Fruit fly (Drosophila melanogaster): ENCODE results near the gene Hr4.

The Hr4 gene

dm6 chrX:1949598-1949997 is 7.9 kb downstream of the Hr4 start:
- TF ChIP-seq CG12605 (GFP tag; IDR thresholded peaks at IDR 0.05) (no peak), Pif1A (GFP tag; optimal IDR thresholded peaks at IDR 0.05) (no peak), gl (tag; optimal IDR thresholded peaks at IDR 0.05) (no peak), D1 (tag; optimal IDR thresholded peaks at IDR 0.05) (no peak), rn (GFP tag; IDR thresholded peaks at IDR 0.05) (no peak), CG15710 (tag; optimal IDR thresholded peaks at IDR 0.05) (no peak), CG10348 (GFP tag; IDR thresholded peaks at IDR 0.05) (no peak), CG4496 (GFP tag; IDR thresholded peaks at IDR 0.05) (no peak), CG13204 (GFP tag; optimal IDR thresholded peaks at IDR 0.05) (no peak), Pif1B (GFP tag; optimal IDR thresholded peaks at IDR 0.05) (no peak), CG17806 (tag; optimal IDR thresholded peaks at IDR 0.05) (no peak), CG14655 (GFP tag; optimal IDR thresholded peaks at IDR 0.05) (no peak), Snoo (tag; optimal IDR thresholded peaks at IDR 0.05) (no peak)

- TF ChIP-seq EcR (GFP tag; optimal IDR thresholded peaks at IDR 0.05) = peak; percentile 99
- no peak for TF ChIP-seq Snoo (tag; optimal IDR thresholded peaks at IDR 0.05)
Measured at dm6 chrX:1950311-1950710, 8.6 kb downstream of the Hr4 start.

dm6 chrX:1951391-1952066 is 9.8 kb downstream of the Hr4 start:
- peak; percentile 99 for TF ChIP-seq CG14655 (GFP tag; optimal IDR thresholded peaks at IDR 0.05)
- peak; percentile 98 for TF ChIP-seq Ets98B (GFP tag; IDR thresholded peaks at IDR 0.05)
- peak; percentile 92 for TF ChIP-seq rn (GFP tag; IDR thresholded peaks at IDR 0.05)
- peak; percentile 98 for TF ChIP-seq CG15710 (tag; optimal IDR thresholded peaks at IDR 0.05)
- peak; percentile 99 for TF ChIP-seq CG17806 (tag; optimal IDR thresholded peaks at IDR 0.05)
- TF ChIP-seq Snoo (tag; optimal IDR thresholded peaks at IDR 0.05) = peak; percentile 99
- peak; percentile 99 for TF ChIP-seq Pif1A (GFP tag; optimal IDR thresholded peaks at IDR 0.05)
- peak; percentile 99 for TF ChIP-seq CG9948 (tag; optimal IDR thresholded peaks at IDR 0.05)
- peak; percentile 92 for TF ChIP-seq CG13204 (GFP tag; optimal IDR thresholded peaks at IDR 0.05)
- peak; percentile 99 for TF ChIP-seq fd96Ca (GFP tag; IDR thresholded peaks at IDR 0.05)
- peak; percentile 100 for TF ChIP-seq EcR (GFP tag; optimal IDR thresholded peaks at IDR 0.05)
- TF ChIP-seq CG10348 (GFP tag; IDR thresholded peaks at IDR 0.05) = peak; percentile 82
- peak; percentile 98 for TF ChIP-seq gl (tag; optimal IDR thresholded peaks at IDR 0.05)
- TF ChIP-seq CG8159 (tag; optimal IDR thresholded peaks at IDR 0.05) = peak; percentile 100
- peak; percentile 98 for TF ChIP-seq CG32121 (GFP tag; IDR thresholded peaks at IDR 0.05)
- TF ChIP-seq CG8301 (tag; optimal IDR thresholded peaks at IDR 0.05) = peak; percentile 99
- peak; percentile 95 for TF ChIP-seq D1 (tag; optimal IDR thresholded peaks at IDR 0.05)
- peak; percentile 98 for TF ChIP-seq CG12605 (GFP tag; IDR thresholded peaks at IDR 0.05)
- TF ChIP-seq Pif1B (GFP tag; optimal IDR thresholded peaks at IDR 0.05) = peak; percentile 99
- TF ChIP-seq CG4496 (GFP tag; IDR thresholded peaks at IDR 0.05) = peak; percentile 99
- TF ChIP-seq CG34367 (tag; optimal IDR thresholded peaks at IDR 0.05) = peak; percentile 99

- TF ChIP-seq gl (tag; optimal IDR thresholded peaks at IDR 0.05) = no peak
- TF ChIP-seq CG4496 (GFP tag; IDR thresholded peaks at IDR 0.05) = peak; percentile 59; the same call in 1 of the 3 replicates
- peak; percentile 98 for TF ChIP-seq EcR (GFP tag; optimal IDR thresholded peaks at IDR 0.05)
- no peak for TF ChIP-seq Ets98B (GFP tag; IDR thresholded peaks at IDR 0.05)
Measured at dm6 chrX:1952898-1953297, 11.2 kb downstream of the Hr4 start.

dm6 chrX:1963192-1963590 is 21.5 kb downstream of the Hr4 start:
- TF ChIP-seq Snoo (tag; optimal IDR thresholded peaks at IDR 0.05) = no peak
- no peak for TF ChIP-seq CG17806 (tag; optimal IDR thresholded peaks at IDR 0.05)
- TF ChIP-seq CG13204 (GFP tag; optimal IDR thresholded peaks at IDR 0.05) = no peak
- no peak for TF ChIP-seq CG8301 (tag; optimal IDR thresholded peaks at IDR 0.05)
- TF ChIP-seq fd96Ca (GFP tag; IDR thresholded peaks at IDR 0.05) = no peak
- no peak for TF ChIP-seq Ets98B (GFP tag; IDR thresholded peaks at IDR 0.05)
- TF ChIP-seq CG32121 (GFP tag; IDR thresholded peaks at IDR 0.05) = no peak
- TF ChIP-seq CG4496 (GFP tag; IDR thresholded peaks at IDR 0.05) = no peak
- TF ChIP-seq CG8159 (tag; optimal IDR thresholded peaks at IDR 0.05) = no peak
- no peak for TF ChIP-seq CG9948 (tag; optimal IDR thresholded peaks at IDR 0.05)
- no peak for TF ChIP-seq CG10348 (GFP tag; IDR thresholded peaks at IDR 0.05)
- TF ChIP-seq CG14655 (GFP tag; optimal IDR thresholded peaks at IDR 0.05) = no peak
- TF ChIP-seq Pif1B (GFP tag; optimal IDR thresholded peaks at IDR 0.05) = no peak
- no peak for TF ChIP-seq gl (tag; optimal IDR thresholded peaks at IDR 0.05)
- no peak for TF ChIP-seq rn (GFP tag; IDR thresholded peaks at IDR 0.05)
- TF ChIP-seq Pif1A (GFP tag; optimal IDR thresholded peaks at IDR 0.05) = no peak
- no peak for TF ChIP-seq CG15710 (tag; optimal IDR thresholded peaks at IDR 0.05)
- TF ChIP-seq D1 (tag; optimal IDR thresholded peaks at IDR 0.05) = no peak
- no peak for TF ChIP-seq CG34367 (tag; optimal IDR thresholded peaks at IDR 0.05)

dm6 chrX:1963591-1964216 is 22.0 kb downstream of the Hr4 start:
- TF ChIP-seq CG13204 (GFP tag; optimal IDR thresholded peaks at IDR 0.05) = peak; percentile 15
- TF ChIP-seq CG12605 (GFP tag; IDR thresholded peaks at IDR 0.05) = peak; percentile 90
- peak; percentile 37 for TF ChIP-seq CG9948 (tag; optimal IDR thresholded peaks at IDR 0.05)
- peak; percentile 58 for TF ChIP-seq CG15710 (tag; optimal IDR thresholded peaks at IDR 0.05)
- TF ChIP-seq rn (GFP tag; IDR thresholded peaks at IDR 0.05) = peak; percentile 89
- TF ChIP-seq CG32121 (GFP tag; IDR thresholded peaks at IDR 0.05) = peak; percentile 99
- peak; percentile 81 for TF ChIP-seq EcR (GFP tag; optimal IDR thresholded peaks at IDR 0.05)
- TF ChIP-seq Pif1B (GFP tag; optimal IDR thresholded peaks at IDR 0.05) = peak; percentile 73
- peak; percentile 58 for TF ChIP-seq CG8159 (tag; optimal IDR thresholded peaks at IDR 0.05)
- TF ChIP-seq fd96Ca (GFP tag; IDR thresholded peaks at IDR 0.05) = peak; percentile 98
- peak; percentile 30 for TF ChIP-seq CG17806 (tag; optimal IDR thresholded peaks at IDR 0.05)
- peak; percentile 81 for TF ChIP-seq Pif1A (GFP tag; optimal IDR thresholded peaks at IDR 0.05)
- TF ChIP-seq CG34367 (tag; optimal IDR thresholded peaks at IDR 0.05) = peak; percentile 12
- peak; percentile 98 for TF ChIP-seq CG4496 (GFP tag; IDR thresholded peaks at IDR 0.05)
- no peak for TF ChIP-seq gl (tag; optimal IDR thresholded peaks at IDR 0.05)
- TF ChIP-seq CG8301 (tag; optimal IDR thresholded peaks at IDR 0.05) = peak; percentile 77
- peak; percentile 97 for TF ChIP-seq Ets98B (GFP tag; IDR thresholded peaks at IDR 0.05)
- TF ChIP-seq Snoo (tag; optimal IDR thresholded peaks at IDR 0.05) = peak; percentile 68
- no peak for TF ChIP-seq D1 (tag; optimal IDR thresholded peaks at IDR 0.05)
- peak; percentile 92 for TF ChIP-seq CG10348 (GFP tag; IDR thresholded peaks at IDR 0.05)
- peak; percentile 60 for TF ChIP-seq CG14655 (GFP tag; optimal IDR thresholded peaks at IDR 0.05)
